Worm (Caenorhabditis elegans): ENCODE results near the gene cpg-4.

Gene cpg-4

ce11 chrV:6007927-6008326 is 11.7 kb downstream of the cpg-4 start:
- TF ChIP-seq ztf-11 (tag; optimal IDR thresholded peaks at IDR 0.05) = no peak
- TF ChIP-seq R02D3.7 (tag; optimal IDR thresholded peaks at IDR 0.05) = no peak
- TF ChIP-seq nhr-67 (tag; optimal IDR thresholded peaks at IDR 0.05) = no peak

- no peak for TF ChIP-seq nhr-77 (tag; optimal IDR thresholded peaks at IDR 0.05)
- TF ChIP-seq nhr-237 (tag; optimal IDR thresholded peaks at IDR 0.05) = no peak
- no peak for TF ChIP-seq pqm-1 (tag; optimal IDR thresholded peaks at IDR 0.05)
- no peak for TF ChIP-seq snpc-4 (tag; optimal IDR thresholded peaks at IDR 0.05)
- TF ChIP-seq lin-15B (tag; optimal IDR thresholded peaks at IDR 0.05) = no peak
- peak; percentile 64 for TF ChIP-seq jun-1 (tag; optimal IDR thresholded peaks at IDR 0.05)
- TF ChIP-seq ceh-28 (tag; optimal IDR thresholded peaks at IDR 0.05) = no peak
Measured at ce11 chrV:6010642-6011041, 14.4 kb downstream of the cpg-4 start.

ce11 chrV:6012401-6012800 is 16.2 kb downstream of the cpg-4 start:
- TF ChIP-seq elt-2 (tag; optimal IDR thresholded peaks at IDR 0.05) = peak; percentile 45
- no peak for TF ChIP-seq nhr-23 (tag; optimal IDR thresholded peaks at IDR 0.05)
- peak; percentile 32 for TF ChIP-seq pqm-1 (tag; optimal IDR thresholded peaks at IDR 0.05)
- no peak for TF ChIP-seq mml-1 (tag; optimal IDR thresholded peaks at IDR 0.05)

ce11 chrV:6015546-6016089 is 19.4 kb downstream of the cpg-4 start:
- TF ChIP-seq sea-2 (GFP tag; optimal IDR thresholded peaks at IDR 0.05) (no peak), mml-1 (tag; optimal IDR thresholded peaks at IDR 0.05) (no peak), egl-27 (tag; optimal IDR thresholded peaks at IDR 0.05) (no peak), lin-39 (tag; optimal IDR thresholded peaks at IDR 0.05) (no peak), pqm-1 (tag; optimal IDR thresholded peaks at IDR 0.05) (no peak), ceh-16 (tag; optimal IDR thresholded peaks at IDR 0.05) (no peak), ceh-82 (tag; optimal IDR thresholded peaks at IDR 0.05) (no peak), jun-1 (tag; optimal IDR thresholded peaks at IDR 0.05) (no peak), nfya-1 (tag; optimal IDR thresholded peaks at IDR 0.05; ENCODE audit: insufficient read depth) (no peak), mdl-1 (tag; optimal IDR thresholded peaks at IDR 0.05) (no peak), elt-3 (tag; optimal IDR thresholded peaks at IDR 0.05) (no peak), ceh-9 (tag; optimal IDR thresholded peaks at IDR 0.05) (no peak), egl-5 (tag; optimal IDR thresholded peaks at IDR 0.05) (no peak), tbx-2 (tag; optimal IDR thresholded peaks at IDR 0.05) (no peak)

ce11 chrV:6016097-6016496 is 19.9 kb downstream of the cpg-4 start:
- TF ChIP-seq nhr-23 (tag; optimal IDR thresholded peaks at IDR 0.05) (peak; percentile 16), ceh-82 (tag; optimal IDR thresholded peaks at IDR 0.05) (no peak)

- TF ChIP-seq ama-1 (optimal IDR thresholded peaks at IDR 0.05) (no peak), ceh-28 (tag; optimal IDR thresholded peaks at IDR 0.05) (peak; percentile 34), jun-1 (tag; optimal IDR thresholded peaks at IDR 0.05) (peak; percentile 62), fkh-2 (tag; optimal IDR thresholded peaks at IDR 0.05) (no peak), nfya-1 (tag; optimal IDR thresholded peaks at IDR 0.05; ENCODE audit: insufficient read depth) (peak; percentile 87), elt-3 (tag; optimal IDR thresholded peaks at IDR 0.05) (no peak), nhr-23 (tag; optimal IDR thresholded peaks at IDR 0.05) (peak; percentile 93), sea-2 (GFP tag; optimal IDR thresholded peaks at IDR 0.05) (no peak), snpc-4 (tag; optimal IDR thresholded peaks at IDR 0.05) (peak; percentile 71), hmg-11 (tag; optimal IDR thresholded peaks at IDR 0.05) (peak; percentile 27), egl-5 (tag; optimal IDR thresholded peaks at IDR 0.05) (peak; percentile 84), R02D3.7 (tag; optimal IDR thresholded peaks at IDR 0.05) (peak; percentile 59), lsy-12 (tag; optimal IDR thresholded peaks at IDR 0.05) (peak; percentile 62), lin-15B (tag; optimal IDR thresholded peaks at IDR 0.05) (peak; percentile 97), unc-39 (tag; optimal IDR thresholded peaks at IDR 0.05) (no peak), skn-1 (tag; optimal IDR thresholded peaks at IDR 0.05) (peak; percentile 100), zag-1 (tag; optimal IDR thresholded peaks at IDR 0.05) (no peak), daf-12 (tag; optimal IDR thresholded peaks at IDR 0.05) (no peak), nhr-43 (tag; optimal IDR thresholded peaks at IDR 0.05; ENCODE audit: poor library complexity, severe bottlenecking) (peak; percentile 60), elt-1 (tag; optimal IDR thresholded peaks at IDR 0.05) (peak; percentile 27), pha-4 (tag; optimal IDR thresholded peaks at IDR 0.05) (peak; percentile 95), pqm-1 (tag; optimal IDR thresholded peaks at IDR 0.05) (peak; percentile 32), nhr-25 (tag; optimal IDR thresholded peaks at IDR 0.05) (peak; percentile 85), elt-2 (tag; optimal IDR thresholded peaks at IDR 0.05) (peak; percentile 49), lin-39 (tag; optimal IDR thresholded peaks at IDR 0.05) (peak; percentile 75)
Measured at ce11 chrV:6017630-6018029, 21.4 kb downstream of the cpg-4 start, which contains the start of the genes rpt-2 and aps-1. Gene rpt-2, minus strand, starts transcription at chrV:6017669. Gene aps-1, plus strand, starts transcription at chrV:6017970.
